Worm (Caenorhabditis elegans): ENCODE measurements around the gene akt-1.

- no peak for TF ChIP-seq Y116A8C.19 (tag; optimal IDR thresholded peaks at IDR 0.05; ENCODE audit: borderline replicate concordance)
- TF ChIP-seq lin-35 (GFP tag; optimal IDR thresholded peaks at IDR 0.05), result no peak
- no peak for TF ChIP-seq tbx-2 (tag; optimal IDR thresholded peaks at IDR 0.05)
- no peak for TF ChIP-seq fos-1 (tag; optimal IDR thresholded peaks at IDR 0.05)
- TF ChIP-seq mdl-1 (tag; optimal IDR thresholded peaks at IDR 0.05), result no peak
- TF ChIP-seq aha-1 (tag; optimal IDR thresholded peaks at IDR 0.05), result no peak
- no peak for TF ChIP-seq unc-62 (GFP tag; optimal IDR thresholded peaks at IDR 0.05)
- TF ChIP-seq unc-86 (tag; optimal IDR thresholded peaks at IDR 0.05), result no peak
- no peak for TF ChIP-seq nhr-77 (tag; optimal IDR thresholded peaks at IDR 0.05)
These were observed 43.1 kb downstream of the akt-1 start for ce11 chrV:10291848-10292247.

Data from whole organism, L1 larva.